Fruit fly (Drosophila melanogaster): ENCODE data around the gene CG44004.

DNA sequence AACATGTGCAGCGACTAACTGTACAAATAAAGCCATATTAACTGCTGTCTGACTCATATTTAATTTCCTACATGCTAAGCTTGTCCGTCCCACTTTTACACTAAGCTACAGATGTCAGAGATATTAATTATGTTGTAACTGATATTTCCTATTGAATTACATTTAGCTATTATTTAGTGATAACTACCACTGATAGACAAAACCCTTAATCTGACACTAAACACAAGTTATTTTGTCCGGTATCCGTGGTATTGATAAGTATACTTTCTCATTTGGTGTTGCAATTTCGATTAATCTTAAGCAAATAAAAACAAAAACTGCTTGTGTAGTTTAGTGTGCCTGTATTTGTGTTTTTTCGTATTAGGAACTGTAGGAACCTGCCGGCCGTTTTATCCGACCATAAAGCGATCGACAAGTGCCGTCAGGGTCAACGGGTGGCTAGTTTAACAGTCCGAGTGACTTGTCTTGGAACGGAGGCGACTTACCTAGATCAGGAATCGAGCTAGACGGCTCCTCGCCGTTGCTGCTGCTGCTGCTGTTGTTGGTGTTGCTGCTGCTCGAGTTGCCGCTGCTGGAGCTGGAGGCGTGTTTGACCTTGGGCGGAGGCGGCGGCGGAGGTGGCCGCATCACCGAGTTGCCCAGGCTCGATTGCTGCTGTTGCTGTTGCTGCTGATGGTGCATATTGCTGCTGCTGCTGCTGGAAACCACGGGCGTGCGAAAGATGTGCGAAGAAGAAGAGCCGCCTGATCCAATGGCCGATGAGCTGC lies 15.7 kb downstream of the CG44004 start:
- TF ChIP-seq CG17806 (tag; optimal IDR thresholded peaks at IDR 0.05) (peak; percentile 60), EcR (GFP tag; optimal IDR thresholded peaks at IDR 0.05) (peak; percentile 80), gl (tag; optimal IDR thresholded peaks at IDR 0.05) (peak; percentile 17), Pif1B (GFP tag; optimal IDR thresholded peaks at IDR 0.05) (no peak)

Measured in whole organism, pupa.